Fruit fly (Drosophila melanogaster) whole organism, embryonic: ENCODE data around the gene ich.

Experiments
- BtbVII ChIP-seq: fragments of 200-800 bp; sonication (Bioruptor generic); optimal IDR thresholded peaks from 3 replicates; lab custom pipeline; 2017; ENCODE audit warnings: missing biosample characterization, mild to moderate bottlenecking, missing genetic modification characterization
- CG10543 ChIP-seq: fragments of 200-800 bp; sonication (Bioruptor generic); optimal IDR thresholded peaks from 3 replicates; lab custom pipeline; 2017; ENCODE audit warnings: missing biosample characterization, mild to moderate bottlenecking, missing genetic modification characterization, moderate library complexity
- CG12071 ChIP-seq: fragments of 200-800 bp; sonication (Bioruptor generic); optimal IDR thresholded peaks from 3 replicates; lab custom pipeline; 2018; ENCODE audit warnings: missing biosample characterization, mild to moderate bottlenecking, missing genetic modification characterization
- CG12104 ChIP-seq: fragments of 200-800 bp; sonication (Bioruptor generic); optimal IDR thresholded peaks from 3 replicates; lab custom pipeline; 2016; ENCODE audit warnings: missing biosample characterization, missing genetic modification characterization
- CG12155 ChIP-seq: fragments of 200-800 bp; sonication (Bioruptor generic); optimal IDR thresholded peaks from 3 replicates; lab custom pipeline; 2016; ENCODE audit warnings: missing biosample characterization, missing genetic modification characterization
- CG12299 ChIP-seq: fragments of 200-800 bp; sonication (Bioruptor generic); optimal IDR thresholded peaks from 2 replicates; lab custom pipeline; 2018; ENCODE audit warnings: missing biosample characterization, mild to moderate bottlenecking, missing genetic modification characterization
- CG12744 ChIP-seq: fragments of 200-800 bp; sonication (Bioruptor generic); optimal IDR thresholded peaks from 2 replicates; lab custom pipeline; 2016; ENCODE audit warnings: missing biosample characterization, missing genetic modification characterization
- CG13775 ChIP-seq: fragments of 200-800 bp; sonication (Bioruptor generic); optimal IDR thresholded peaks from 3 replicates; lab custom pipeline; 2017; ENCODE audit warnings: missing biosample characterization, mild to moderate bottlenecking, missing genetic modification characterization
- CG15479 ChIP-seq: fragments of 200-800 bp; sonication (Bioruptor generic); optimal IDR thresholded peaks from 3 replicates; lab custom pipeline; 2019; ENCODE audit warnings: missing biosample characterization, mild to moderate bottlenecking, missing genetic modification characterization, moderate library complexity
- CG17361 ChIP-seq: fragments of 200-800 bp; sonication (Bioruptor generic); IDR thresholded peaks from 3 replicates; pipeline ENCODE4 v1.3.6; 2022; ENCODE audit warnings: missing biosample characterization, missing genetic modification characterization
- CG17802 ChIP-seq: fragments of 200-800 bp; sonication (Bioruptor generic); optimal IDR thresholded peaks from 2 replicates; lab custom pipeline; 2018; ENCODE audit warnings: missing biosample characterization, mild to moderate bottlenecking, missing genetic modification characterization, moderate library complexity
- CG1832 ChIP-seq: fragments of 200-800 bp; sonication (Bioruptor generic); optimal IDR thresholded peaks from 2 replicates; lab custom pipeline; 2017; ENCODE audit warnings: missing biosample characterization, mild to moderate bottlenecking, missing genetic modification characterization, inconsistent platforms
- CG2199 ChIP-seq: fragments of 200-800 bp; sonication (Bioruptor generic); IDR thresholded peaks from 3 replicates; pipeline ENCODE4 v1.3.6; 2022; ENCODE audit warnings: missing biosample characterization, missing genetic modification characterization
- CG34376 ChIP-seq: fragments of 200-800 bp; sonication (Bioruptor generic); optimal IDR thresholded peaks from 2 replicates; lab custom pipeline; 2018; ENCODE audit warnings: missing biosample characterization, mild to moderate bottlenecking, missing genetic modification characterization
- CG3847 ChIP-seq: fragments of 200-800 bp; sonication (Bioruptor generic); IDR thresholded peaks from 2 replicates; pipeline ENCODE4 v1.3.6; 2022; ENCODE audit warnings: missing biosample characterization, missing genetic modification characterization
- CG4360 ChIP-seq: fragments of 200-800 bp; sonication (Bioruptor generic); IDR thresholded peaks from 2 replicates; pipeline ENCODE4 v1.3.6; 2022; ENCODE audit warnings: missing biosample characterization, missing genetic modification characterization
- CG4617 ChIP-seq: fragments of 200-800 bp; sonication (Bioruptor generic); optimal IDR thresholded peaks from 3 replicates; lab custom pipeline; 2016; ENCODE audit warnings: missing biosample characterization, missing genetic modification characterization, borderline replicate concordance
- CG8478 ChIP-seq: fragments of >200 bp; optimal IDR thresholded peaks from 2 replicates; lab custom pipeline; 2018
- CG8944 ChIP-seq: fragments of 200-800 bp; sonication (Bioruptor generic); optimal IDR thresholded peaks from 3 replicates; lab custom pipeline; 2016; ENCODE audit warnings: missing biosample characterization, missing genetic modification characterization
- CG9437 ChIP-seq: fragments of 200-800 bp; sonication (Bioruptor generic); optimal IDR thresholded peaks from 2 replicates; lab custom pipeline; 2018; ENCODE audit warnings: missing biosample characterization, mild to moderate bottlenecking, missing genetic modification characterization
- CG9797 ChIP-seq: fragments of 200-800 bp; sonication (Bioruptor generic); optimal IDR thresholded peaks from 3 replicates; lab custom pipeline; 2018; ENCODE audit warnings: missing biosample characterization, mild to moderate bottlenecking, missing genetic modification characterization
- Dbx ChIP-seq: fragments of 200-800 bp; sonication (Bioruptor generic); IDR thresholded peaks from 3 replicates; pipeline ENCODE4 v1.3.6; 2022; ENCODE audit warnings: missing biosample characterization, missing genetic modification characterization
- Dek ChIP-seq: fragments of 200-800 bp; sonication (Bioruptor generic); optimal IDR thresholded peaks from 3 replicates; lab custom pipeline; 2019; ENCODE audit warnings: missing biosample characterization, mild to moderate bottlenecking, missing genetic modification characterization, moderate library complexity
- E2f2 ChIP-seq: fragments of 200-800 bp; sonication (Bioruptor generic); IDR thresholded peaks from 2 replicates; pipeline ENCODE4 v1.3.6; 2022; ENCODE audit warnings: missing biosample characterization, missing genetic modification characterization
- Ets97D ChIP-seq: fragments of 200-800 bp; sonication (Bioruptor generic); optimal IDR thresholded peaks from 3 replicates; lab custom pipeline; 2016; ENCODE audit warnings: missing biosample characterization, missing genetic modification characterization
- Gsc ChIP-seq: fragments of 200-800 bp; sonication (Bioruptor generic); IDR thresholded peaks from 2 replicates; pipeline ENCODE4 v1.3.6; 2022; ENCODE audit warnings: missing biosample characterization, missing genetic modification characterization
- HLH54F ChIP-seq: fragments of 200-800 bp; sonication (Bioruptor generic); optimal IDR thresholded peaks from 3 replicates; lab custom pipeline; 2016; ENCODE audit warnings: missing biosample characterization, missing genetic modification characterization
- Hmr ChIP-seq: fragments of 200-800 bp; sonication (Bioruptor generic); optimal IDR thresholded peaks from 3 replicates; lab custom pipeline; 2017; ENCODE audit warnings: mild to moderate bottlenecking, missing biosample characterization, missing genetic modification reagents, missing genetic modification characterization
- NFAT ChIP-seq: fragments of 200-800 bp; sonication (Bioruptor generic); IDR thresholded peaks from 2 replicates; pipeline ENCODE4 v1.3.6; 2022; ENCODE audit warnings: missing biosample characterization, missing genetic modification characterization
- Ravus ChIP-seq: fragments of 200-800 bp; sonication (Bioruptor generic); IDR thresholded peaks from 2 replicates; pipeline ENCODE4 v1.3.6; 2022; ENCODE audit warnings: missing biosample characterization, missing genetic modification characterization
- Rx ChIP-seq: fragments of 200-800 bp; sonication (Bioruptor generic); IDR thresholded peaks from 2 replicates; pipeline ENCODE4 v1.3.6; 2022; ENCODE audit warnings: missing biosample characterization, missing genetic modification characterization
- TFAM ChIP-seq: fragments of 200-800 bp; sonication (Bioruptor generic); optimal IDR thresholded peaks from 2 replicates; lab custom pipeline; 2017; ENCODE audit warnings: missing biosample characterization, missing genetic modification characterization, inconsistent platforms
- abd-A ChIP-seq: fragments of 200-800 bp; sonication (Bioruptor generic); optimal IDR thresholded peaks from 3 replicates; lab custom pipeline; 2019; ENCODE audit warnings: missing biosample characterization, mild to moderate bottlenecking, missing genetic modification characterization, moderate library complexity
- amos ChIP-seq: fragments of 200-800 bp; sonication (Bioruptor generic); IDR thresholded peaks from 2 replicates; pipeline ENCODE4 v1.3.6; 2022; ENCODE audit warnings: missing biosample characterization, missing genetic modification characterization; ENCODE audit not compliant: partially characterized antibody
- caup ChIP-seq: fragments of 200-800 bp; sonication (Bioruptor generic); optimal IDR thresholded peaks from 3 replicates; lab custom pipeline; 2017; ENCODE audit warnings: missing biosample characterization, mild to moderate bottlenecking, missing genetic modification characterization, moderate library complexity; ENCODE audit not compliant: severe bottlenecking
- cwo ChIP-seq: fragments of 200-800 bp; sonication (Bioruptor generic); optimal IDR thresholded peaks from 3 replicates; lab custom pipeline; 2017; ENCODE audit warnings: missing biosample characterization, missing genetic modification characterization, mild to moderate bottlenecking, moderate library complexity, missing genetic modification reagents
- dan ChIP-seq: fragments of 200-800 bp; sonication (Bioruptor generic); IDR thresholded peaks from 2 replicates; pipeline ENCODE4 v1.3.6; 2022; ENCODE audit warnings: missing biosample characterization, missing genetic modification characterization
- exex ChIP-seq: fragments of 200-800 bp; sonication (Bioruptor generic); optimal IDR thresholded peaks from 4 replicates; lab custom pipeline; 2018; ENCODE audit warnings: missing biosample characterization, mild to moderate bottlenecking, missing genetic modification characterization, moderate library complexity
- fd3F ChIP-seq: fragments of 200-800 bp; sonication (Bioruptor generic); optimal IDR thresholded peaks from 2 replicates; lab custom pipeline; 2018; ENCODE audit warnings: missing biosample characterization, mild to moderate bottlenecking, missing genetic modification characterization, moderate library complexity
- ftz-f1 ChIP-seq: fragments of 200-800 bp; sonication (Bioruptor generic); optimal IDR thresholded peaks from 2 replicates; lab custom pipeline; 2016; ENCODE audit warnings: missing biosample characterization, missing genetic modification characterization
- lov ChIP-seq, 2 experiments: fragments of 200-800 bp in 1 of 2; fragments of >200 bp in 1 of 2; sonication (Bioruptor generic) in 1 of 2; IDR thresholded peaks in 1 of 2; optimal IDR thresholded peaks in 1 of 2; 2 replicates in 1 of 2; 3 replicates in 1 of 2; pipeline versions ENCODE4 v1.3.6 to Lab custom; 2017 to 2022; ENCODE audit warnings: missing biosample characterization in 1 of 2, missing genetic modification characterization in 1 of 2
- luna ChIP-seq: fragments of 200-800 bp; sonication (Bioruptor generic); optimal IDR thresholded peaks from 2 replicates; lab custom pipeline; 2016; ENCODE audit warnings: missing biosample characterization, missing genetic modification characterization
- psq ChIP-seq: fragments of 200-800 bp; sonication (Bioruptor generic); optimal IDR thresholded peaks from 2 replicates; lab custom pipeline; 2017; ENCODE audit warnings: missing biosample characterization, missing genetic modification characterization
- salm ChIP-seq: fragments of 200-800 bp; sonication (Bioruptor generic); optimal IDR thresholded peaks from 2 replicates; lab custom pipeline; 2018; ENCODE audit warnings: missing biosample characterization, mild to moderate bottlenecking, missing genetic modification characterization
- sisA ChIP-seq: fragments of 200-800 bp; sonication (Bioruptor generic); IDR thresholded peaks from 2 replicates; pipeline ENCODE4 v1.3.6; 2022; ENCODE audit warnings: missing biosample characterization, missing genetic modification characterization
- tap ChIP-seq: fragments of 200-800 bp; optimal IDR thresholded peaks from 3 replicates; lab custom pipeline; 2019; ENCODE audit warnings: missing biosample characterization, mild to moderate bottlenecking, missing genetic modification characterization, moderate library complexity
- trh ChIP-seq: fragments of 200-800 bp; sonication (Bioruptor generic); optimal IDR thresholded peaks from 2 replicates; lab custom pipeline; 2016; ENCODE audit warnings: missing biosample characterization, missing genetic modification characterization
- wdn ChIP-seq: fragments of 200-800 bp; sonication (Bioruptor generic); IDR thresholded peaks from 2 replicates; pipeline ENCODE4 v1.3.6; 2022; ENCODE audit warnings: missing biosample characterization, missing genetic modification characterization
- wek ChIP-seq: fragments of 200-800 bp; sonication (Bioruptor generic); optimal IDR thresholded peaks from 3 replicates; lab custom pipeline; 2018; ENCODE audit warnings: missing biosample characterization, mild to moderate bottlenecking, missing genetic modification characterization, moderate library complexity

The ich gene

DNA sequence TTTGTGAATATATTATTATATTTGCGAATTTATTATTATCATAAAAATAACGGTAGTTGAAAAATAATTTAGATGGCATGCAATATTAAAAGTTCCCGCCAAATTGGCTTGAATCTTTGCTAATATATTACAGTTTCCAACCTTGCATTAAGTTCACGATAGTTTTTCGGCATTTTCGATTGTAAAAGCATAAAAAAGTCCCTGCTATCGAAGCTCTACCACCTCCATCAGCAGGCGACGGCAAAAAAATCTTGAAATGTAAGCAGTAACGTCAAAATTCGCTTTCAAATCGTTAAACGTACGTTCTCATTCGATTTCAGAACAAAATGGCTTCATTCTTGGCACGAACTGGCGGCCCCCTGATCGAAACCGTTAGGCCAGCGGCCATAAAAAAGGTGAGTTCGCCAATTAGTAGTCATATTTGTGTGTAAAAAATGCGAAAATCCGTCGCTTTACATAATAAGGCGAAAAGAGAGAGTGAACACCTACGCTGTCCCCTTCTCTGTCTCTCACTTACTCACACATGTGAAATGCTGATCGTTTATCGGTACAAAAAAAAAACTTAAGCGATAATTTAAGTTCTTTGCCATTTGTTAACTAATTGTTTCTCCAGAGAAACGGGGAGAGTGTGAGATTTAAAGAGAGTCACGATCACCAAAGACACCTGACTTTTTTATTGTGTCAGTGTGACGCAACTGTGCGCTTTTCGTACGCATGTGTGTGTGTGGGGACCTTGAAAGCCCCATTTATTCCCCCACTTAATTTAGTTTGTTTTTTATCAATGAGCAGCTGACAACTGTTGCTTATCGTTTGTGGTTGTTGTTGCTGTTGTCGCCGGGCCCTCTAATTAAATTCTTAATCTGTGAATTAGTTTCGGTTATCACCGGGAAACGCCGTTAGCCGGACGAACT, 24.1 kb downstream of the ich start, which contains the start of gene ScsbetaA (continued):
- TF ChIP-seq wdn (GFP tag; lab: Robert Waterston, UW) = no peak
- no peak for TF ChIP-seq lov (optimal IDR thresholded peaks at IDR 0.05; lab: Kevin White, UChicago)
- no peak for TF ChIP-seq lov (GFP tag; IDR thresholded peaks at IDR 0.05; lab: Robert Waterston, UW)
- peak; percentile 48 for TF ChIP-seq Dek (tag; lab: Kevin White, UChicago)
- TF ChIP-seq luna (GFP tag; lab: Kevin White, UChicago) = no peak
- TF ChIP-seq psq (GFP tag; lab: Kevin White, UChicago) = no peak
- peak; percentile 55 for TF ChIP-seq CG10543
- TF ChIP-seq dan = no peak
- no peak for TF ChIP-seq CG12299 (tag; lab: Kevin White, UChicago)
- no peak for TF ChIP-seq CG8478
- no peak for TF ChIP-seq Gsc (GFP tag; lab: Robert Waterston, UW)
- TF ChIP-seq ftz-f1 (GFP tag; lab: Kevin White, UChicago) = peak; percentile 97
- TF ChIP-seq Hmr (GFP tag; lab: Kevin White, UChicago) = no peak
- no peak for TF ChIP-seq CG8944 (GFP tag; lab: Kevin White, UChicago)
- peak; percentile 59 for TF ChIP-seq CG4360
- no peak for TF ChIP-seq CG3847 (GFP tag; lab: Robert Waterston, UW)
- peak; percentile 9 for TF ChIP-seq CG9797 (GFP tag; lab: Kevin White, UChicago)
- TF ChIP-seq tap (tag; lab: Kevin White, UChicago) = no peak
- TF ChIP-seq CG12744 (GFP tag; lab: Kevin White, UChicago) = no peak
- peak; percentile 69 for TF ChIP-seq Ets97D (GFP tag; lab: Kevin White, UChicago)
- no peak for TF ChIP-seq Rx (GFP tag; lab: Robert Waterston, UW)
- no peak for TF ChIP-seq TFAM (GFP tag; lab: Kevin White, UChicago)
- TF ChIP-seq CG9437 (GFP tag; lab: Kevin White, UChicago) = no peak
- peak; percentile 63 for TF ChIP-seq cwo (GFP tag; lab: Kevin White, UChicago)
- no peak for TF ChIP-seq caup
- peak; percentile 95 for TF ChIP-seq CG34376 (GFP tag; lab: Kevin White, UChicago)
- TF ChIP-seq amos (GFP tag; lab: Robert Waterston, UW) = peak; percentile 88; the same call in 1 of the 2 replicates
- TF ChIP-seq CG12071 = no peak
- peak; percentile 60 for TF ChIP-seq abd-A
- no peak for TF ChIP-seq trh (GFP tag; lab: Kevin White, UChicago)
- no peak for TF ChIP-seq CG13775 (GFP tag; lab: Kevin White, UChicago)
- peak; percentile 40; the same call in 2 of the 3 replicates for TF ChIP-seq CG17361 (GFP tag; lab: Robert Waterston, UW)
- TF ChIP-seq CG4617 (GFP tag; lab: Kevin White, UChicago) = no peak
- no peak for TF ChIP-seq Dbx
- TF ChIP-seq CG2199 (GFP tag; lab: Robert Waterston, UW) = no peak
- TF ChIP-seq sisA = no peak
- TF ChIP-seq E2f2 (GFP tag; lab: Robert Waterston, UW) = peak; percentile 99
- TF ChIP-seq wek (GFP tag; lab: Kevin White, UChicago) = no peak
- TF ChIP-seq fd3F (GFP tag; lab: Kevin White, UChicago) = no peak
- no peak for TF ChIP-seq CG15479
- no peak for TF ChIP-seq CG1832 (GFP tag; lab: Kevin White, UChicago)
- no peak for TF ChIP-seq salm (tag; lab: Kevin White, UChicago)
- peak; percentile 99 for TF ChIP-seq exex (tag; lab: Kevin White, UChicago)
- no peak for TF ChIP-seq HLH54F (GFP tag; lab: Kevin White, UChicago)
- no peak for TF ChIP-seq Ravus (GFP tag; lab: Robert Waterston, UW)
- TF ChIP-seq CG17802 (tag; lab: Kevin White, UChicago) = no peak
- TF ChIP-seq BtbVII = no peak
- no peak for TF ChIP-seq NFAT (GFP tag; lab: Robert Waterston, UW)
- TF ChIP-seq CG12104 (GFP tag; lab: Kevin White, UChicago) = no peak
- TF ChIP-seq CG12155 (GFP tag; lab: Kevin White, UChicago) = peak; percentile 11
